Fruit fly (Drosophila melanogaster): ENCODE data around the gene Gr68a.

Gr68a gene

DNA sequence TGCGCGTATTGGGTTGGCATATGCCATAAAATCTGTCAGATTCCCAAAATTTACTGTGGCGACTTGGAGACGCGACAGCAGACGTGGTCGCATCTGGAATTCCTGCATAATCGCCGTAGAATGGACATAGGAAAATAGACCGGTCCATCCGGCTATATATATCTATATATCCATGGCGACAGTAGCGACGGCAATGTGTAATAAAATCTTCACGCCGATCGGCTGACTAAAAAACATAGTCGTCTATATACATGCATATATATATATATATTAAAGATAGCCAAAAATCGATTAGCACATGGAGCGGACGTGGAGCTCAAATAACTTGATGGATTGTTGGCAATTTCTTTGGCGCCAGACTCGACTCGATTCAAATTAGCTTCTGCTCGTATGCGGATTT, 33.1 kb upstream of the Gr68a start:
- no peak for TF ChIP-seq CG1620 (GFP tag; optimal IDR thresholded peaks at IDR 0.05)

dm6 chr3L:11720780-11721179, 30.3 kb upstream of the Gr68a start, which contains the start of gene Bmcp:
TSS of gene Bmcp (plus strand) at chr3L:11720934.
- TF ChIP-seq CG14711 (tag; optimal IDR thresholded peaks at IDR 0.05): no peak
- TF ChIP-seq bab1 (GFP tag; optimal IDR thresholded peaks at IDR 0.05): peak; percentile 42

dm6 chr3L:11721498-11721946, 29.6 kb upstream of the Gr68a start:
- TF ChIP-seq CG11617 (GFP tag; optimal IDR thresholded peaks at IDR 0.05) (no peak), ovo (GFP tag; optimal IDR thresholded peaks at IDR 0.05) (no peak), cnc (optimal IDR thresholded peaks at IDR 0.05) (no peak), CG12768 (GFP tag; optimal IDR thresholded peaks at IDR 0.05) (no peak), bab1 (GFP tag; optimal IDR thresholded peaks at IDR 0.05) (no peak), CG7045 (GFP tag; optimal IDR thresholded peaks at IDR 0.05) (no peak), cic (GFP tag; optimal IDR thresholded peaks at IDR 0.05) (no peak), CG7101 (tag; optimal IDR thresholded peaks at IDR 0.05) (peak; percentile 54), CG1620 (GFP tag; optimal IDR thresholded peaks at IDR 0.05) (no peak), Mnt (GFP tag; optimal IDR thresholded peaks at IDR 0.05) (no peak), pad (GFP tag; optimal IDR thresholded peaks at IDR 0.05) (no peak), toe (GFP tag; optimal IDR thresholded peaks at IDR 0.05) (no peak), CG33017 (tag; optimal IDR thresholded peaks at IDR 0.05) (peak; percentile 43), Clk (GFP tag; optimal IDR thresholded peaks at IDR 0.05) (no peak), Hr96 (GFP tag; optimal IDR thresholded peaks at IDR 0.05) (peak; percentile 4), tj (GFP tag; optimal IDR thresholded peaks at IDR 0.05) (peak; percentile 77), Crg-1 (GFP tag; optimal IDR thresholded peaks at IDR 0.05) (no peak), CG5204 (GFP tag; optimal IDR thresholded peaks at IDR 0.05) (peak; percentile 4), kay (GFP tag; ENCODE audit: borderline replicate concordance) (no peak), CG14711 (tag; optimal IDR thresholded peaks at IDR 0.05) (peak; percentile 48)

dm6 chr3L:11728147-11728546, 23.0 kb upstream of the Gr68a start, which contains the start of gene sunn:
TSS of gene sunn (plus strand) at chr3L:11728348.
- TF ChIP-seq cnc (optimal IDR thresholded peaks at IDR 0.05) (no peak), kay (GFP tag; ENCODE audit: borderline replicate concordance) (peak; percentile 86)

DNA sequence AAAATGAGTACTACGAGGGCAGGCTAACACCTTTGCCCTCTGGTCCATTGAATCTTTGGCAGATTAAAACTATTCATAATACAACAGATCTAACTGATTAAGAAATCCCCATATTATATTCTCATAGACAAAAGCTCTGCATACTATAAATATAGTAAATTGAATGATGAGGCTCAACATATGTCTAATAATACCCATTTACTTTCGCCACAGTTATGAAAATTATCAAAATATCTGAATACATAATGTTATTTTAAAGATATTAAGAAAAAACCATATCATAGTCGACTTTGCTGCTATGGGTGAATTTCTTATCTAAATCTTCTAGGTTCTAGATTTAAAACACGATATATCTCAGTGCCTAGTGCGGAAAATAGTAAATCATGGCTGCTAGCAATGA, 19.3 kb upstream of the Gr68a start, which contains the start of gene CG32087:
Gene CG32087, plus strand, starts transcription at position 301 of the 400 bp plus-strand sequence.
- TF ChIP-seq CG33017 (tag; optimal IDR thresholded peaks at IDR 0.05) (no peak), CG1620 (GFP tag; optimal IDR thresholded peaks at IDR 0.05) (no peak), cic (GFP tag; optimal IDR thresholded peaks at IDR 0.05) (no peak), tj (GFP tag; optimal IDR thresholded peaks at IDR 0.05) (no peak), CG7045 (GFP tag; optimal IDR thresholded peaks at IDR 0.05) (no peak), CG7101 (tag; optimal IDR thresholded peaks at IDR 0.05) (no peak), cnc (optimal IDR thresholded peaks at IDR 0.05) (no peak), pad (GFP tag; optimal IDR thresholded peaks at IDR 0.05) (no peak), CG12768 (GFP tag; optimal IDR thresholded peaks at IDR 0.05) (no peak), Hr96 (GFP tag; optimal IDR thresholded peaks at IDR 0.05) (no peak), Clk (GFP tag; optimal IDR thresholded peaks at IDR 0.05) (no peak), Mnt (GFP tag; optimal IDR thresholded peaks at IDR 0.05) (no peak), CG11617 (GFP tag; optimal IDR thresholded peaks at IDR 0.05) (no peak), Crg-1 (GFP tag; optimal IDR thresholded peaks at IDR 0.05) (no peak), CG14711 (tag; optimal IDR thresholded peaks at IDR 0.05) (no peak), kay (GFP tag; ENCODE audit: borderline replicate concordance) (no peak), bab1 (GFP tag; optimal IDR thresholded peaks at IDR 0.05) (no peak)

dm6 chr3L:11764930-11765329, 13.8 kb downstream of the Gr68a start:
- no peak for TF ChIP-seq CG14711 (tag; optimal IDR thresholded peaks at IDR 0.05)
- no peak for TF ChIP-seq CG1620 (GFP tag; optimal IDR thresholded peaks at IDR 0.05)
- TF ChIP-seq CG11617 (GFP tag; optimal IDR thresholded peaks at IDR 0.05): no peak
- TF ChIP-seq cnc (optimal IDR thresholded peaks at IDR 0.05): no peak
- no peak for TF ChIP-seq Crg-1 (GFP tag; optimal IDR thresholded peaks at IDR 0.05)
- no peak for TF ChIP-seq bab1 (GFP tag; optimal IDR thresholded peaks at IDR 0.05)
- TF ChIP-seq pad (GFP tag; optimal IDR thresholded peaks at IDR 0.05): no peak
- no peak for TF ChIP-seq toe (GFP tag; optimal IDR thresholded peaks at IDR 0.05)
- TF ChIP-seq Clk (GFP tag; optimal IDR thresholded peaks at IDR 0.05): no peak
- TF ChIP-seq Hr96 (GFP tag; optimal IDR thresholded peaks at IDR 0.05): no peak
- no peak for TF ChIP-seq CG12768 (GFP tag; optimal IDR thresholded peaks at IDR 0.05)
- TF ChIP-seq cic (GFP tag; optimal IDR thresholded peaks at IDR 0.05): no peak

dm6 chr3L:11765695-11766232, 14.7 kb downstream of the Gr68a start, which contains the start of gene loaf:
TSS of gene loaf (minus strand) at chr3L:11766182.
- TF ChIP-seq CG14711 (tag; optimal IDR thresholded peaks at IDR 0.05): no peak

dm6 chr3L:11766563-11766962, 15.5 kb downstream of the Gr68a start:
- no peak for TF ChIP-seq CG12768 (GFP tag; optimal IDR thresholded peaks at IDR 0.05)
- no peak for TF ChIP-seq CG7101 (tag; optimal IDR thresholded peaks at IDR 0.05)
- TF ChIP-seq cnc (optimal IDR thresholded peaks at IDR 0.05): no peak
- TF ChIP-seq toe (GFP tag; optimal IDR thresholded peaks at IDR 0.05): no peak
- no peak for TF ChIP-seq pad (GFP tag; optimal IDR thresholded peaks at IDR 0.05)
- no peak for TF ChIP-seq Crg-1 (GFP tag; optimal IDR thresholded peaks at IDR 0.05)
- no peak for TF ChIP-seq Hr96 (GFP tag; optimal IDR thresholded peaks at IDR 0.05)
- TF ChIP-seq bab1 (GFP tag; optimal IDR thresholded peaks at IDR 0.05): no peak
- TF ChIP-seq CG5204 (GFP tag; optimal IDR thresholded peaks at IDR 0.05): no peak

Measured in whole organism, adult.